Fruit fly (Drosophila melanogaster): ENCODE measurements around the gene Hs6st.

DNA sequence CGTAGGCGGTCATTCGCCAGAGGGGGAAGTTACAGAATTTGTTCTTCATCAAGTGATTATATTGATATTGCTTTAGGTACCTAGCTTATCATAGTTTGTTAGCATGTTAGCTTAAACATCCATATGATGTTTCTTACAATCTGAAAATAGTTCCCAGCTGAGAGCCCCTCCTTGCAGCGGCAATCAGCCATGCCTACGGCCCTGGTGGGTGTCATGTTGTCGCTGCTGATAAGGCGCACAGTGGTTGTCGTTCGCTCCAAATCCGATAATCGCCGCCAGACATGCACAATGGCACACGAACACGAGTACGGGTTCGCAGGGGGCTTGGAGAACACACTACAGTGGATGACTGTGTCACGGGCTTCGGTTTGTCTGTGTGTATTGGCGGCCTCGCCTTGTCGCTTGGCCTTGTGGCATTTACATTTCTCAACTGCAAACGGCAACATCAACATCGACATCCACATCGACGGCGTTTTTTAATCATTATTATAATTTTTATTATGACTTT, 102.3 kb downstream of the Hs6st start:
- TF ChIP-seq CrebA (GFP tag; optimal IDR thresholded peaks at IDR 0.05; ENCODE audit: borderline replicate concordance) = no peak
- peak; percentile 86 for TF ChIP-seq psq (GFP tag; optimal IDR thresholded peaks at IDR 0.05)
- TF ChIP-seq Dfd (GFP tag; optimal IDR thresholded peaks at IDR 0.05) = no peak
- no peak for TF ChIP-seq brk (GFP tag; optimal IDR thresholded peaks at IDR 0.05)
- TF ChIP-seq CG9705 (GFP tag; optimal IDR thresholded peaks at IDR 0.05) = peak; percentile 52
- peak; percentile 66 for TF ChIP-seq CG32264 (GFP tag; optimal IDR thresholded peaks at IDR 0.05)
- peak; percentile 95 for TF ChIP-seq h (GFP tag; optimal IDR thresholded peaks at IDR 0.05)
- peak; percentile 45 for TF ChIP-seq GATAd (GFP tag; optimal IDR thresholded peaks at IDR 0.05)
- no peak for TF ChIP-seq pan (optimal IDR thresholded peaks at IDR 0.05)

Measured in whole organism, wandering third instar larva.